Fruit fly (Drosophila melanogaster) whole organism, embryonic: ENCODE data around the gene ftz-f1.

Source experiments
- CG5245 ChIP-seq: fragments of 200-800 bp; sonication (Bioruptor generic); optimal IDR thresholded peaks from 3 replicates; lab custom pipeline; 2016; ENCODE audit warnings: missing biosample characterization, missing genetic modification characterization
- H2.0 ChIP-seq: fragments of 200-800 bp; sonication (Bioruptor generic); IDR thresholded peaks from 2 replicates; pipeline ENCODE4 v1.3.6; 2022; ENCODE audit warnings: missing biosample characterization, missing genetic modification characterization
- inv ChIP-seq: fragments of 200-800 bp; sonication (Bioruptor generic); IDR thresholded peaks from 2 replicates; pipeline ENCODE4 v1.3.6; 2022; ENCODE audit warnings: missing biosample characterization, missing genetic modification characterization; ENCODE audit not compliant: partially characterized antibody
- tio ChIP-seq: fragments of 200-800 bp; sonication (Bioruptor generic); optimal IDR thresholded peaks from 2 replicates; lab custom pipeline; 2017; ENCODE audit warnings: missing biosample characterization, missing genetic modification characterization, inconsistent platforms

DNA sequence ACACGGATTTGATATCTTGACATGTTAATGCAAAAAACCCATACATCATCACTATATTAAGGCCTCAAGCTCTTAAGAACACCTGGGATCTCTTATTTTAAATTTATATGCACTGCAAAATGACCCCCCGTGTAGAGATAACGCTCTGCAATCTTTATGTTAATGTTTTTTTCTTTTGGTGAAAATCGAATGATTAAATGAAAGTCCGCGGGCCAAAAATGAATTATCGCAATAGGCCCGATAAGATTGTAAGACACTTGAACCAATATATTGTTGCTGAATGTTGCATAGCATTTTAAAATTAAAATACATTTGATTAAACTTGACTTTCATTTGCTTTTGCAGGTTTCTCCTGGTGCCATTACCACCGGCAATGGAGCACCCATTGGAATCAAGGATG is 24.9 kb upstream of the ftz-f1 start:
- TF ChIP-seq CG5245 (GFP tag; lab: Kevin White, UChicago) (no peak), tio (no peak), inv (no peak), H2.0 (no peak)
